Worm (Caenorhabditis elegans) whole organism, mixed stage, embryonic: ENCODE results near the gene rml-3.

Experiments
- blmp-1 ChIP-seq: fragments of 150-350 bp; optimal IDR thresholded peaks from 2 replicates; lab custom pipeline; 2014; ENCODE audit warnings: missing biosample characterization, missing genetic modification characterization
- elt-1 ChIP-seq: sonication (generic microtip); optimal IDR thresholded peaks from 2 replicates; lab custom pipeline; 2017; ENCODE audit warnings: missing genetic modification characterization, mild to moderate bottlenecking, missing compliant biosample characterization, antibody characterized with exemption, moderate library complexity, borderline replicate concordance; ENCODE audit not compliant: insufficient read depth
- elt-3 ChIP-seq: fragments of 150-350 bp; optimal IDR thresholded peaks from 2 replicates; lab custom pipeline; 2014; ENCODE audit warnings: missing biosample characterization, missing genetic modification characterization
- lin-13 ChIP-seq: fragments of 150-350 bp; optimal IDR thresholded peaks from 2 replicates; lab custom pipeline; 2014; ENCODE audit warnings: missing biosample characterization, missing genetic modification characterization
- lsy-2 ChIP-seq: fragments of 150-350 bp; optimal IDR thresholded peaks from 2 replicates; lab custom pipeline; 2014; ENCODE audit warnings: missing biosample characterization, missing genetic modification characterization
- nhr-12 ChIP-seq: fragments of 150-350 bp; optimal IDR thresholded peaks from 2 replicates; lab custom pipeline; 2014; ENCODE audit warnings: missing biosample characterization, missing genetic modification characterization
- nhr-237 ChIP-seq: fragments of 150-350 bp; optimal IDR thresholded peaks from 2 replicates; lab custom pipeline; 2014; ENCODE audit warnings: missing biosample characterization, missing genetic modification characterization
- nhr-76 ChIP-seq: sonication (generic microtip); optimal IDR thresholded peaks from 2 replicates; lab custom pipeline; 2017; ENCODE audit warnings: missing biosample characterization, missing genetic modification characterization
- pha-4 ChIP-seq: fragments of 150-350 bp; optimal IDR thresholded peaks from 2 replicates; lab custom pipeline; 2018; ENCODE audit warnings: missing biosample characterization, missing genetic modification reagents, missing genetic modification characterization
- sem-2 ChIP-seq: fragments of 200-800 bp; sonication (Bioruptor generic); optimal IDR thresholded peaks from 2 replicates; lab custom pipeline; 2018; ENCODE audit warnings: mild to moderate bottlenecking, missing genetic modification characterization, missing compliant biosample characterization
- snpc-4 ChIP-seq: fragments of 150-350 bp; optimal IDR thresholded peaks from 2 replicates; lab custom pipeline; 2014; ENCODE audit warnings: missing biosample characterization, missing genetic modification characterization
- tbx-8 ChIP-seq: fragments of 200-800 bp; sonication (Bioruptor generic); optimal IDR thresholded peaks from 2 replicates; lab custom pipeline; 2018; ENCODE audit warnings: mild to moderate bottlenecking, missing genetic modification characterization, moderate library complexity, missing compliant biosample characterization
- unc-39 ChIP-seq: fragments of 150-350 bp; optimal IDR thresholded peaks from 2 replicates; lab custom pipeline; 2014; ENCODE audit warnings: missing biosample characterization, missing genetic modification characterization
- ztf-11 ChIP-seq: fragments of 150-350 bp; optimal IDR thresholded peaks from 2 replicates; lab custom pipeline; 2014; ENCODE audit warnings: missing biosample characterization, missing genetic modification characterization

- no peak for TF ChIP-seq pha-4 (tag; lab: Kevin White, UChicago)
- TF ChIP-seq lin-13 (tag; lab: Kevin White, UChicago) = no peak
- TF ChIP-seq nhr-12 (tag; lab: Kevin White, UChicago) = no peak
- TF ChIP-seq ztf-11 (tag; lab: Kevin White, UChicago) = no peak
- no peak for TF ChIP-seq nhr-237 (tag; lab: Kevin White, UChicago)
- TF ChIP-seq snpc-4 (tag; lab: Kevin White, UChicago) = no peak
- TF ChIP-seq unc-39 = no peak
- TF ChIP-seq tbx-8 (GFP tag; lab: Kevin White, UChicago) = no peak
- no peak for TF ChIP-seq blmp-1
- no peak for TF ChIP-seq sem-2 (GFP tag; lab: Kevin White, UChicago)
- no peak for TF ChIP-seq nhr-76 (tag; lab: Kevin White, UChicago)
- no peak for TF ChIP-seq elt-3
- TF ChIP-seq elt-1 (tag; lab: Kevin White, UChicago) = no peak
- no peak for TF ChIP-seq lsy-2 (tag; lab: Kevin White, UChicago)
Measured at ce11 chrX:6235443-6235842, 3.4 kb downstream of the rml-3 start, which contains the start of gene hsp-43.
